Worm (Caenorhabditis elegans): ENCODE data around the gene C34C12.2.

- TF ChIP-seq mcd-1 (GFP tag; IDR thresholded peaks at IDR 0.05) (no peak), lsy-27 (tag; optimal IDR thresholded peaks at IDR 0.05; ENCODE audit: borderline replicate concordance, insufficient read depth) (no peak)
Observed at ce11 chrIII:3488224-3488623, 34.6 kb downstream of the C34C12.2 start, which contains the start of gene C34C12.7.

Data from whole organism, young adult.